Worm (Caenorhabditis elegans): ENCODE data around the gene kcc-3.
A peak's percentile ranks its signal among the peaks of the same experiment; 100 is the strongest.

Gene kcc-3

ce11 chrII:7411930-7412329 is 22.2 kb downstream of the kcc-3 start, which contains the start of gene K02A2.5:
Gene K02A2.5 (minus strand): TSS chrII:7412030.
- no peak for TF ChIP-seq ceh-16 (tag; optimal IDR thresholded peaks at IDR 0.05)
- no peak for TF ChIP-seq nhr-237 (tag; optimal IDR thresholded peaks at IDR 0.05)
- TF ChIP-seq nhr-12 (tag; optimal IDR thresholded peaks at IDR 0.05): no peak
- TF ChIP-seq elt-1 (tag; optimal IDR thresholded peaks at IDR 0.05): no peak
- TF ChIP-seq nhr-25 (tag; optimal IDR thresholded peaks at IDR 0.05): no peak
- TF ChIP-seq ztf-11 (tag; optimal IDR thresholded peaks at IDR 0.05): no peak
- TF ChIP-seq eor-1 (tag; optimal IDR thresholded peaks at IDR 0.05): no peak
- TF ChIP-seq pha-4 (tag; optimal IDR thresholded peaks at IDR 0.05): no peak
- TF ChIP-seq mdl-1 (tag; optimal IDR thresholded peaks at IDR 0.05): no peak
- no peak for TF ChIP-seq ceh-28 (tag; optimal IDR thresholded peaks at IDR 0.05)
- no peak for TF ChIP-seq ZK546.5 (tag; optimal IDR thresholded peaks at IDR 0.05)
- no peak for TF ChIP-seq lsy-12 (tag; optimal IDR thresholded peaks at IDR 0.05)
- TF ChIP-seq elt-2 (tag; optimal IDR thresholded peaks at IDR 0.05): no peak
- TF ChIP-seq egl-27 (tag; optimal IDR thresholded peaks at IDR 0.05): no peak
- no peak for TF ChIP-seq ztf-4 (tag; optimal IDR thresholded peaks at IDR 0.05)
- no peak for TF ChIP-seq lin-15B (tag; optimal IDR thresholded peaks at IDR 0.05)
- TF ChIP-seq lin-39 (tag; optimal IDR thresholded peaks at IDR 0.05): no peak
- no peak for TF ChIP-seq unc-39 (tag; optimal IDR thresholded peaks at IDR 0.05)
- TF ChIP-seq zag-1 (tag; optimal IDR thresholded peaks at IDR 0.05): no peak
- no peak for TF ChIP-seq nhr-11 (tag; optimal IDR thresholded peaks at IDR 0.05)

ce11 chrII:7408192-7408591 is 25.9 kb downstream of the kcc-3 start, which contains the start of gene srd-55:
Gene srd-55 (plus strand): TSS chrII:7408492.
- TF ChIP-seq ama-1 (optimal IDR thresholded peaks at IDR 0.05) (no peak), jun-1 (tag; optimal IDR thresholded peaks at IDR 0.05) (no peak), unc-39 (tag; optimal IDR thresholded peaks at IDR 0.05) (no peak), nhr-67 (tag; optimal IDR thresholded peaks at IDR 0.05) (no peak), nhr-237 (tag; optimal IDR thresholded peaks at IDR 0.05) (no peak), ceh-9 (tag; optimal IDR thresholded peaks at IDR 0.05) (no peak), elt-1 (tag; optimal IDR thresholded peaks at IDR 0.05) (no peak), nhr-76 (tag; optimal IDR thresholded peaks at IDR 0.05) (no peak), nhr-43 (tag; optimal IDR thresholded peaks at IDR 0.05; ENCODE audit: poor library complexity, severe bottlenecking) (no peak), sea-2 (GFP tag; optimal IDR thresholded peaks at IDR 0.05) (no peak), R02D3.7 (tag; optimal IDR thresholded peaks at IDR 0.05) (no peak), nhr-12 (tag; optimal IDR thresholded peaks at IDR 0.05) (no peak), fos-1 (tag; optimal IDR thresholded peaks at IDR 0.05) (no peak), zag-1 (tag; optimal IDR thresholded peaks at IDR 0.05) (no peak)

ce11 chrII:7406438-7406837 is 27.6 kb downstream of the kcc-3 start:
- TF ChIP-seq ceh-9 (tag; optimal IDR thresholded peaks at IDR 0.05) (no peak), lin-15B (tag; optimal IDR thresholded peaks at IDR 0.05) (no peak), ztf-4 (tag; optimal IDR thresholded peaks at IDR 0.05) (no peak), daf-12 (tag; optimal IDR thresholded peaks at IDR 0.05) (no peak), nhr-11 (tag; optimal IDR thresholded peaks at IDR 0.05) (no peak), pha-4 (tag; optimal IDR thresholded peaks at IDR 0.05) (no peak), nhr-77 (tag; optimal IDR thresholded peaks at IDR 0.05) (no peak), unc-39 (tag; optimal IDR thresholded peaks at IDR 0.05) (no peak), nhr-43 (tag; optimal IDR thresholded peaks at IDR 0.05; ENCODE audit: poor library complexity, severe bottlenecking) (no peak)

ce11 chrII:7405262-7405661 is 28.8 kb downstream of the kcc-3 start:
- TF ChIP-seq ZK546.5 (tag; optimal IDR thresholded peaks at IDR 0.05) (no peak), daf-12 (tag; optimal IDR thresholded peaks at IDR 0.05) (no peak), nhr-25 (tag; optimal IDR thresholded peaks at IDR 0.05) (peak; percentile 94), elt-1 (tag; optimal IDR thresholded peaks at IDR 0.05) (no peak), nhr-237 (tag; optimal IDR thresholded peaks at IDR 0.05) (no peak), lsy-12 (tag; optimal IDR thresholded peaks at IDR 0.05) (no peak), mdl-1 (tag; optimal IDR thresholded peaks at IDR 0.05) (no peak), mml-1 (tag; optimal IDR thresholded peaks at IDR 0.05) (no peak), ama-1 (optimal IDR thresholded peaks at IDR 0.05) (no peak), fos-1 (tag; optimal IDR thresholded peaks at IDR 0.05) (no peak), fkh-10 (GFP tag; optimal IDR thresholded peaks at IDR 0.05) (no peak), nhr-12 (tag; optimal IDR thresholded peaks at IDR 0.05) (no peak), nhr-23 (tag; optimal IDR thresholded peaks at IDR 0.05) (peak; percentile 45), nfya-1 (tag; optimal IDR thresholded peaks at IDR 0.05; ENCODE audit: insufficient read depth) (no peak), egl-27 (tag; optimal IDR thresholded peaks at IDR 0.05) (no peak), nhr-77 (tag; optimal IDR thresholded peaks at IDR 0.05) (no peak), elt-3 (tag; optimal IDR thresholded peaks at IDR 0.05) (peak in 2 of 3 experiments; percentile 81 to 91), snpc-4 (tag; optimal IDR thresholded peaks at IDR 0.05) (no peak), lin-15B (tag; optimal IDR thresholded peaks at IDR 0.05) (no peak), pha-4 (tag; optimal IDR thresholded peaks at IDR 0.05) (no peak), R02D3.7 (tag; optimal IDR thresholded peaks at IDR 0.05) (no peak)

Data from whole organism, L3 larva.